Fruit fly (Drosophila melanogaster): ENCODE data around the gene Gr93a.

The Gr93a gene

dm6 chr3R:21849988-21850460, 17.7 kb downstream of the Gr93a start:
- TF ChIP-seq Myc (optimal IDR thresholded peaks at IDR 0.05) = no peak

dm6 chr3R:21851592-21852578, 19.6 kb downstream of the Gr93a start:
- TF ChIP-seq h (optimal IDR thresholded peaks at IDR 0.05) (no peak), Sin3A (optimal IDR thresholded peaks at IDR 0.05) (no peak), Myc (optimal IDR thresholded peaks at IDR 0.05) (no peak), insv (optimal IDR thresholded peaks at IDR 0.05) (no peak), ttk (optimal IDR thresholded peaks at IDR 0.05) (no peak), psq (optimal IDR thresholded peaks at IDR 0.05) (no peak)

dm6 chr3R:21852579-21853233, 20.4 kb downstream of the Gr93a start:
- TF ChIP-seq Sin3A (optimal IDR thresholded peaks at IDR 0.05) (no peak), psq (optimal IDR thresholded peaks at IDR 0.05) (no peak), Myc (optimal IDR thresholded peaks at IDR 0.05) (no peak), insv (optimal IDR thresholded peaks at IDR 0.05) (no peak), h (optimal IDR thresholded peaks at IDR 0.05) (no peak), ttk (optimal IDR thresholded peaks at IDR 0.05) (no peak)

- TF ChIP-seq Myc (optimal IDR thresholded peaks at IDR 0.05) = no peak
- no peak for TF ChIP-seq insv (optimal IDR thresholded peaks at IDR 0.05)
- TF ChIP-seq Sin3A (optimal IDR thresholded peaks at IDR 0.05) = no peak
- TF ChIP-seq psq (optimal IDR thresholded peaks at IDR 0.05) = no peak
- TF ChIP-seq h (optimal IDR thresholded peaks at IDR 0.05) = no peak
- TF ChIP-seq ttk (optimal IDR thresholded peaks at IDR 0.05) = no peak
These were observed 21.6 kb downstream of the Gr93a start for dm6 chr3R:21853618-21854573.

- no peak for TF ChIP-seq Myc (optimal IDR thresholded peaks at IDR 0.05)
- TF ChIP-seq insv (optimal IDR thresholded peaks at IDR 0.05) = no peak
- no peak for TF ChIP-seq ttk (optimal IDR thresholded peaks at IDR 0.05)
- no peak for TF ChIP-seq Sin3A (optimal IDR thresholded peaks at IDR 0.05)
- no peak for TF ChIP-seq h (optimal IDR thresholded peaks at IDR 0.05)
- TF ChIP-seq psq (optimal IDR thresholded peaks at IDR 0.05) = no peak
These were observed 22.5 kb downstream of the Gr93a start for dm6 chr3R:21854574-21855468.

- TF ChIP-seq ttk (optimal IDR thresholded peaks at IDR 0.05) = no peak
- no peak for TF ChIP-seq h (optimal IDR thresholded peaks at IDR 0.05)
- TF ChIP-seq insv (optimal IDR thresholded peaks at IDR 0.05) = no peak
- TF ChIP-seq psq (optimal IDR thresholded peaks at IDR 0.05) = no peak
- no peak for TF ChIP-seq Myc (optimal IDR thresholded peaks at IDR 0.05)
- no peak for TF ChIP-seq Sin3A (optimal IDR thresholded peaks at IDR 0.05)
These were observed 23.1 kb downstream of the Gr93a start for dm6 chr3R:21855469-21855826.

dm6 chr3R:21856098-21856872, 24.0 kb downstream of the Gr93a start, which contains the start of gene glec:
TSS of gene glec (minus strand) at chr3R:21856266.
- TF ChIP-seq insv (optimal IDR thresholded peaks at IDR 0.05) (no peak), ttk (optimal IDR thresholded peaks at IDR 0.05) (no peak), Myc (optimal IDR thresholded peaks at IDR 0.05) (no peak), h (optimal IDR thresholded peaks at IDR 0.05) (no peak), Sin3A (optimal IDR thresholded peaks at IDR 0.05) (no peak)

- TF ChIP-seq Sin3A (optimal IDR thresholded peaks at IDR 0.05) (no peak), h (optimal IDR thresholded peaks at IDR 0.05) (no peak), Myc (optimal IDR thresholded peaks at IDR 0.05) (no peak), insv (optimal IDR thresholded peaks at IDR 0.05) (no peak), psq (optimal IDR thresholded peaks at IDR 0.05) (no peak), ttk (optimal IDR thresholded peaks at IDR 0.05) (no peak)
These were observed 24.6 kb downstream of the Gr93a start for dm6 chr3R:21856873-21857243.

- TF ChIP-seq ttk (optimal IDR thresholded peaks at IDR 0.05) (no peak), Sin3A (optimal IDR thresholded peaks at IDR 0.05) (no peak), insv (optimal IDR thresholded peaks at IDR 0.05) (no peak), psq (optimal IDR thresholded peaks at IDR 0.05) (no peak), h (optimal IDR thresholded peaks at IDR 0.05) (no peak), Myc (optimal IDR thresholded peaks at IDR 0.05) (no peak)
These were observed 25.2 kb downstream of the Gr93a start for dm6 chr3R:21857509-21857908.

dm6 chr3R:21858290-21858875, 26.1 kb downstream of the Gr93a start:
- TF ChIP-seq Sin3A (optimal IDR thresholded peaks at IDR 0.05) (no peak), psq (optimal IDR thresholded peaks at IDR 0.05) (no peak), h (optimal IDR thresholded peaks at IDR 0.05) (no peak), insv (optimal IDR thresholded peaks at IDR 0.05) (no peak), ttk (optimal IDR thresholded peaks at IDR 0.05) (no peak), Myc (optimal IDR thresholded peaks at IDR 0.05) (no peak)

Measured in Kc167 (cell line).